Worm (Caenorhabditis elegans) whole organism, L2 larva: Measurements from ENCODE around the gene srm-2.

Experiments
- ZK546.5 ChIP-seq: sonication (generic microtip); optimal IDR thresholded peaks from 2 replicates; lab custom pipeline; 2017; ENCODE audit warnings: missing biosample characterization, missing genetic modification characterization
- elt-1 ChIP-seq: fragments of 150-350 bp; optimal IDR thresholded peaks from 2 replicates; lab custom pipeline; 2014; ENCODE audit warnings: missing biosample characterization, missing genetic modification characterization
- lsy-2 ChIP-seq, 2 experiments: fragments of 150-350 bp in 1 of 2; sonication (generic microtip) in 1 of 2; optimal IDR thresholded peaks; 2 replicates each; lab custom pipeline; 2014 to 2017; ENCODE audit warnings: missing biosample characterization in 2 of 2, missing genetic modification characterization in 2 of 2
- nhr-237 ChIP-seq: fragments of 150-350 bp; optimal IDR thresholded peaks from 2 replicates; lab custom pipeline; 2014; ENCODE audit warnings: missing biosample characterization, missing genetic modification characterization
- nhr-6 ChIP-seq: fragments of 150-350 bp; optimal IDR thresholded peaks from 2 replicates; lab custom pipeline; 2014; ENCODE audit warnings: missing biosample characterization, missing genetic modification characterization
- ztf-11 ChIP-seq: sonication (generic microtip); optimal IDR thresholded peaks from 2 replicates; lab custom pipeline; 2017; ENCODE audit warnings: missing biosample characterization, missing genetic modification characterization
- ztf-4 ChIP-seq: fragments of 150-350 bp; optimal IDR thresholded peaks from 2 replicates; lab custom pipeline; 2014; ENCODE audit warnings: missing biosample characterization, missing genetic modification characterization

ce11 chrIV:4992089-4992488, 16.4 kb upstream of the srm-2 start, which contains the start of gene str-162:
- TF ChIP-seq ztf-11 (no peak), ZK546.5 (no peak), nhr-6 (no peak), lsy-2 (tag; optimal IDR thresholded peaks at IDR 0.05; lab: Kevin White, UChicago) (no peak), ztf-4 (tag; lab: Kevin White, UChicago) (no peak), elt-1 (tag; lab: Kevin White, UChicago) (no peak), nhr-237 (no peak)
